Worm (Caenorhabditis elegans): ENCODE measurements around the gene srg-56.

ce11 chrV:2694389-2694788 is 43.7 kb downstream of the srg-56 start, which contains the start of gene Y45G12B.2:
- TF ChIP-seq nhr-76 (tag; optimal IDR thresholded peaks at IDR 0.05): no peak
- TF ChIP-seq elt-3 (tag; optimal IDR thresholded peaks at IDR 0.05): no peak
- no peak for TF ChIP-seq blmp-1 (tag; optimal IDR thresholded peaks at IDR 0.05)
- TF ChIP-seq elt-1 (tag; optimal IDR thresholded peaks at IDR 0.05; ENCODE audit: borderline replicate concordance, insufficient read depth): no peak
- no peak for TF ChIP-seq nhr-12 (tag; optimal IDR thresholded peaks at IDR 0.05)
- no peak for TF ChIP-seq bed-3 (GFP tag; optimal IDR thresholded peaks at IDR 0.05)
- no peak for TF ChIP-seq mab-5 (tag; optimal IDR thresholded peaks at IDR 0.05)
- TF ChIP-seq nhr-28 (tag; optimal IDR thresholded peaks at IDR 0.05): no peak
- peak; percentile 52 for TF ChIP-seq mep-1 (tag; optimal IDR thresholded peaks at IDR 0.05)
- no peak for TF ChIP-seq drap-1 (GFP tag; optimal IDR thresholded peaks at IDR 0.05)
- no peak for TF ChIP-seq ztf-11 (tag; optimal IDR thresholded peaks at IDR 0.05)
- TF ChIP-seq unc-39 (tag; optimal IDR thresholded peaks at IDR 0.05): no peak
- peak; percentile 49 for TF ChIP-seq ces-1 (GFP tag; optimal IDR thresholded peaks at IDR 0.05)
- peak; percentile 41 for TF ChIP-seq nhr-237 (tag; optimal IDR thresholded peaks at IDR 0.05)
